Worm (Caenorhabditis elegans) whole organism, L4 larva: ENCODE results near the gene sdz-27.

Source experiments
- F10B5.3 ChIP-seq: sonication (generic microtip); optimal IDR thresholded peaks from 2 replicates; lab custom pipeline; 2016; ENCODE audit warnings: mild to moderate bottlenecking, missing genetic modification characterization, missing compliant biosample characterization
- ZK546.5 ChIP-seq, 2 experiments: sonication (generic microtip); optimal IDR thresholded peaks; 2 replicates each; lab custom pipeline; 2017; ENCODE audit warnings: missing biosample characterization in 2 of 2, missing genetic modification characterization in 2 of 2
- ces-1 ChIP-seq: fragments of 150-350 bp; sonication (generic microtip); optimal IDR thresholded peaks from 4 replicates; lab custom pipeline; 2014; ENCODE audit warnings: missing biosample characterization, missing genetic modification reagents, missing genetic modification characterization
- nhr-25 ChIP-seq: sonication (generic microtip); optimal IDR thresholded peaks from 2 replicates; lab custom pipeline; 2017; ENCODE audit warnings: missing genetic modification characterization, mild to moderate bottlenecking, missing compliant biosample characterization, antibody characterized with exemption, moderate library complexity, borderline replicate concordance; ENCODE audit not compliant: insufficient read depth

- no peak for TF ChIP-seq F10B5.3
- no peak for TF ChIP-seq ces-1 (GFP tag; lab: Kevin White, UChicago)
- TF ChIP-seq ZK546.5 (tag; optimal IDR thresholded peaks at IDR 0.05; lab: Kevin White, UChicago): no peak
- no peak for TF ChIP-seq nhr-25
Observed at ce11 chrIV:11230069-11230468, 43.2 kb downstream of the sdz-27 start, which contains the start of gene best-7.
